Worm (Caenorhabditis elegans): ENCODE results near the gene tbc-8.

The tbc-8 gene

ce11 chrIII:10407198-10407663, 42.5 kb downstream of the tbc-8 start, which contains the start of gene hat-1 (continued):
- TF ChIP-seq nhr-84 (tag; optimal IDR thresholded peaks at IDR 0.05) (no peak), lin-39 (tag; optimal IDR thresholded peaks at IDR 0.05) (peak; percentile 95), F16B12.6 (tag; optimal IDR thresholded peaks at IDR 0.05) (peak; percentile 70), efl-1 (optimal IDR thresholded peaks at IDR 0.05) (peak; percentile 95 to 97), efl-1 (GFP tag; optimal IDR thresholded peaks at IDR 0.05 in 1 of 2) (peak; percentile 90 to 99), mdl-1 (tag; optimal IDR thresholded peaks at IDR 0.05) (peak in 1 of 2 experiments; percentile 85), fkh-8 (tag; optimal IDR thresholded peaks at IDR 0.05) (peak; percentile 98), alr-1 (tag; optimal IDR thresholded peaks at IDR 0.05; ENCODE audit: borderline replicate concordance) (no peak), ceh-82 (tag; optimal IDR thresholded peaks at IDR 0.05) (peak; percentile 95 to 97 (median 96)), sox-4 (tag; optimal IDR thresholded peaks at IDR 0.05) (peak; percentile 83), xbp-1 (tag; optimal IDR thresholded peaks at IDR 0.05) (peak; percentile 97), C16A3.4 (tag; optimal IDR thresholded peaks at IDR 0.05) (peak; percentile 88), nhr-76 (tag; optimal IDR thresholded peaks at IDR 0.05) (no peak), rnt-1 (tag; optimal IDR thresholded peaks at IDR 0.05) (peak; percentile 96), C34B4.2 (tag; optimal IDR thresholded peaks at IDR 0.05) (peak; percentile 52), nhr-28 (tag; optimal IDR thresholded peaks at IDR 0.05) (no peak), tlp-1 (tag; optimal IDR thresholded peaks at IDR 0.05) (no peak), snu-23 (GFP tag; optimal IDR thresholded peaks at IDR 0.05) (peak; percentile 98), mef-2 (tag; optimal IDR thresholded peaks at IDR 0.05) (peak; percentile 82), sptf-1 (tag; optimal IDR thresholded peaks at IDR 0.05) (no peak), fkh-10 (GFP tag; optimal IDR thresholded peaks at IDR 0.05) (peak; percentile 86), ceh-88 (GFP tag; IDR thresholded peaks at IDR 0.05) (peak; percentile 86; the same call in 1 of the 2 replicates), ama-1 (optimal IDR thresholded peaks at IDR 0.05) (no peak), ztf-11 (tag; optimal IDR thresholded peaks at IDR 0.05) (peak in 1 of 2 experiments; percentile 80), ztf-4 (tag; optimal IDR thresholded peaks at IDR 0.05) (peak; percentile 90), ceh-8 (GFP tag; optimal IDR thresholded peaks at IDR 0.05) (peak; percentile 88), isw-1 (GFP tag; IDR thresholded peaks at IDR 0.05) (peak; percentile 98), unc-130 (tag; optimal IDR thresholded peaks at IDR 0.05) (peak; percentile 78), lin-35 (GFP tag; optimal IDR thresholded peaks at IDR 0.05) (peak; percentile 93 to 94), snpc-4 (tag; optimal IDR thresholded peaks at IDR 0.05) (peak; percentile 83), hlh-4 (tag; optimal IDR thresholded peaks at IDR 0.05) (no peak), ceh-63 (GFP tag; optimal IDR thresholded peaks at IDR 0.05) (no peak), dpl-1 (GFP tag; optimal IDR thresholded peaks at IDR 0.05) (peak; percentile 92 to 95 (median 94)), nhr-90 (tag; optimal IDR thresholded peaks at IDR 0.05; ENCODE audit: poor library complexity) (peak; percentile 96), grh-1 (GFP tag; IDR thresholded peaks at IDR 0.05) (peak; percentile 93), zag-1 (tag; optimal IDR thresholded peaks at IDR 0.05) (no peak), sup-37 (GFP tag; optimal IDR thresholded peaks at IDR 0.05) (peak; percentile 87), vab-15 (tag; optimal IDR thresholded peaks at IDR 0.05) (no peak), ets-5 (GFP tag; IDR thresholded peaks at IDR 0.05) (no peak), irx-1 (tag; optimal IDR thresholded peaks at IDR 0.05) (peak; percentile 94), unc-86 (tag; optimal IDR thresholded peaks at IDR 0.05) (peak; percentile 98), nhr-85 (tag) (peak; percentile 99), pax-3 (tag; optimal IDR thresholded peaks at IDR 0.05) (peak; percentile 94)

- no peak for TF ChIP-seq aha-1 (tag; optimal IDR thresholded peaks at IDR 0.05)
- peak; percentile 44 to 60 for TF ChIP-seq lin-35 (GFP tag; optimal IDR thresholded peaks at IDR 0.05)
- TF ChIP-seq nhr-71 (tag; optimal IDR thresholded peaks at IDR 0.05), result peak; percentile 60
- peak; percentile 17 for TF ChIP-seq skn-1 (tag; optimal IDR thresholded peaks at IDR 0.05)
- no peak for TF ChIP-seq nhr-76 (tag; optimal IDR thresholded peaks at IDR 0.05)
- peak; percentile 30 for TF ChIP-seq C16A3.4 (tag; optimal IDR thresholded peaks at IDR 0.05)
- peak in 1 of 2 experiments; percentile 34 for TF ChIP-seq mdl-1 (tag; optimal IDR thresholded peaks at IDR 0.05)
- peak; percentile 27; the same call in 1 of the 2 replicates for TF ChIP-seq nhr-19 (GFP tag; conservative IDR thresholded peaks at IDR 0.05)
- TF ChIP-seq aly-2 (tag; optimal IDR thresholded peaks at IDR 0.05), result peak; percentile 48
- TF ChIP-seq mep-1 (tag; optimal IDR thresholded peaks at IDR 0.05), result peak; percentile 59
- peak; percentile 25 for TF ChIP-seq swsn-7 (tag; optimal IDR thresholded peaks at IDR 0.05)
- peak; percentile 11 to 49 for TF ChIP-seq lsy-2 (tag; optimal IDR thresholded peaks at IDR 0.05)
- TF ChIP-seq elt-3 (tag; optimal IDR thresholded peaks at IDR 0.05), result no peak
- peak; percentile 1; the same call in 1 of the 2 replicates for TF ChIP-seq isw-1 (GFP tag; IDR thresholded peaks at IDR 0.05)
- TF ChIP-seq efl-1 (optimal IDR thresholded peaks at IDR 0.05), result peak; percentile 31 to 43
- peak in 1 of 2 experiments; percentile 49 for TF ChIP-seq efl-1 (GFP tag; optimal IDR thresholded peaks at IDR 0.05 in 1 of 2)
- peak; percentile 26 for TF ChIP-seq tbx-2 (tag; optimal IDR thresholded peaks at IDR 0.05)
- peak; percentile 41 for TF ChIP-seq snu-23 (GFP tag; optimal IDR thresholded peaks at IDR 0.05)
- peak; percentile 24 for TF ChIP-seq nhr-90 (tag; optimal IDR thresholded peaks at IDR 0.05; ENCODE audit: poor library complexity)
- peak; percentile 23 for TF ChIP-seq lin-13 (GFP tag; optimal IDR thresholded peaks at IDR 0.05)
Measured at ce11 chrIII:10415822-10416221, 51.1 kb downstream of the tbc-8 start, which contains the start of gene ymel-1. Gene ymel-1, plus strand, starts transcription at chrIII:10416139.

All from whole organism, L1 larva.